Fruit fly (Drosophila melanogaster) S2 (cell line): ENCODE measurements around the gene CG14834.

ENCODE experiments used
- CG8478 ChIP-seq: fragments of >200 bp; optimal IDR thresholded peaks from 2 replicates; lab custom pipeline; 2018
- CTCF ChIP-seq, 2 experiments: fragments of >200 bp; optimal IDR thresholded peaks; 2 replicates each; lab custom pipeline; 2018

DNA sequence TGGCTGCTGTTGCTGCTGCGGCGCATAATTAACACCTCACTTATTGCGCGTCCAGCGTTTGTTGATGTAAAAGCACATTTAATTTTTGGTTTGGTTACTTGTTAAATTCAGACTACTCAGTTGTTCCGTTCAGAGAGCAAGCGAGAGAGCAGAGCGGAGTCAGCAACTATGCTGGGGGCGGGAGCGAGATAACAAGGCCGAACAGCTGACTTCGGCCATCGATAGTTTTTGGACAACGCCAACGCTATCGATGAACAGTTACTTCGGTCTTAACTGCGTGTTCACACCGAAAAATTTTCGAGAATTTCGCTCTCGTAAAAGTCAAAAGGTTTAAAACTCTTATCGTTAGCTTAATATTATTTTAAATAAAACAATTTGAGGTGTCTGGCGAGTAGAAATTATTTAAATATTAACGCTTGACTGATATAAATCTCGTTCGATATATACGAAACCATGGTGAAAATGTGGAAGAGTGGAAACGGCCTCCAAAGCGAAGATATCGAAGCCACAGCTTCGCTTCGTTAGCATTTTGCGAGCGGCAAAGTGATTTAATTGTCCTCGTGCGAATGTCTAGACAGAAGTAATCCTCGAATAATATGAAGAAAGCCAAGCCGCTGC is 34.5 kb upstream of the CG14834 start, which contains the start of the genes SMSr and smid:
- TF ChIP-seq CTCF (optimal IDR thresholded peaks at IDR 0.05; lab: Kevin White, UChicago) (no peak), CG8478 (lab: Kevin White, UChicago) (no peak)
